Fruit fly (Drosophila melanogaster): ENCODE results near the gene par-6.

dm6 chrX:17738989-17739388 is 35.8 kb downstream of the par-6 start:
- no peak for TF ChIP-seq psq (optimal IDR thresholded peaks at IDR 0.05)
- TF ChIP-seq Dll (optimal IDR thresholded peaks at IDR 0.05) = no peak
- no peak for TF ChIP-seq usp (GFP tag; optimal IDR thresholded peaks at IDR 0.05)

Measured in whole organism.